Worm (Caenorhabditis elegans) whole organism, L3 larva: Measurements from ENCODE around the gene R102.6.

Experiments
- R02D3.7 ChIP-seq: fragments of 150-350 bp; optimal IDR thresholded peaks from 2 replicates; lab custom pipeline; 2014; ENCODE audit warnings: missing biosample characterization, missing genetic modification characterization
- ZK546.5 ChIP-seq: sonication (generic microtip); optimal IDR thresholded peaks from 2 replicates; lab custom pipeline; 2017; ENCODE audit warnings: missing biosample characterization, missing genetic modification characterization
- aly-2 ChIP-seq: fragments of 150-350 bp; optimal IDR thresholded peaks from 2 replicates; lab custom pipeline; 2014; ENCODE audit warnings: missing biosample characterization, missing genetic modification characterization
- ama-1 ChIP-seq: fragments of 150-350 bp; optimal IDR thresholded peaks from 2 replicates; lab custom pipeline; 2018
- ceh-16 ChIP-seq: sonication (generic microtip); optimal IDR thresholded peaks from 2 replicates; lab custom pipeline; 2017; ENCODE audit warnings: missing biosample characterization, missing genetic modification characterization
- ceh-28 ChIP-seq: fragments of 150-350 bp; optimal IDR thresholded peaks from 2 replicates; lab custom pipeline; 2014; ENCODE audit warnings: missing biosample characterization, missing genetic modification reagents, missing genetic modification characterization
- ceh-82 ChIP-seq: fragments of 150-350 bp; optimal IDR thresholded peaks from 2 replicates; lab custom pipeline; 2014; ENCODE audit warnings: missing biosample characterization, missing genetic modification characterization
- ceh-9 ChIP-seq: sonication (generic microtip); optimal IDR thresholded peaks from 2 replicates; lab custom pipeline; 2018; ENCODE audit warnings: missing biosample characterization, missing genetic modification characterization
- daf-12 ChIP-seq: fragments of 150-350 bp; optimal IDR thresholded peaks from 2 replicates; lab custom pipeline; 2014; ENCODE audit warnings: missing biosample characterization, missing genetic modification reagents, missing genetic modification characterization
- egl-27 ChIP-seq: sonication (generic microtip); optimal IDR thresholded peaks from 4 replicates; lab custom pipeline; 2017; ENCODE audit warnings: missing biosample characterization, missing genetic modification reagents, missing genetic modification characterization
- egl-5 ChIP-seq: fragments of 150-350 bp; optimal IDR thresholded peaks from 2 replicates; lab custom pipeline; 2017; ENCODE audit warnings: missing biosample characterization, missing genetic modification reagents, missing genetic modification characterization, inconsistent platforms
- elt-1 ChIP-seq: fragments of 150-350 bp; optimal IDR thresholded peaks from 2 replicates; lab custom pipeline; 2014; ENCODE audit warnings: missing biosample characterization, missing genetic modification characterization
- elt-2 ChIP-seq: sonication (generic microtip); optimal IDR thresholded peaks from 2 replicates; lab custom pipeline; 2016; ENCODE audit warnings: missing genetic modification reagents, mild to moderate bottlenecking, missing genetic modification characterization, missing compliant biosample characterization
- elt-3 ChIP-seq, 3 experiments: fragments of 150-350 bp in 1 of 3; sonication (generic microtip) in 2 of 3; optimal IDR thresholded peaks; 2 replicates in 2 of 3; 4 replicates in 1 of 3; lab custom pipeline; 2014 to 2017; ENCODE audit warnings: missing biosample characterization in 3 of 3, missing genetic modification characterization in 3 of 3
- eor-1 ChIP-seq, 2 experiments: fragments of 150-350 bp; optimal IDR thresholded peaks; 2 replicates each; lab custom pipeline; 2014 to 2018; ENCODE audit warnings: missing biosample characterization in 2 of 2, missing genetic modification characterization in 2 of 2
- fkh-10 ChIP-seq: sonication (generic microtip); optimal IDR thresholded peaks from 2 replicates; lab custom pipeline; 2017; ENCODE audit warnings: missing biosample characterization, missing genetic modification reagents, missing genetic modification characterization
- fkh-2 ChIP-seq: fragments of 150-350 bp; optimal IDR thresholded peaks from 2 replicates; lab custom pipeline; 2014; ENCODE audit warnings: missing biosample characterization, missing genetic modification reagents, missing genetic modification characterization
- fos-1 ChIP-seq: fragments of 150-350 bp; optimal IDR thresholded peaks from 2 replicates; lab custom pipeline; 2014; ENCODE audit warnings: missing biosample characterization, missing genetic modification characterization
- hmg-11 ChIP-seq: sonication (generic microtip); optimal IDR thresholded peaks from 2 replicates; lab custom pipeline; 2016; ENCODE audit warnings: missing genetic modification characterization, missing compliant biosample characterization
- jun-1 ChIP-seq: fragments of 150-350 bp; optimal IDR thresholded peaks from 2 replicates; lab custom pipeline; 2014; ENCODE audit warnings: missing biosample characterization, missing genetic modification reagents, missing genetic modification characterization
- lin-15B ChIP-seq: fragments of 150-350 bp; optimal IDR thresholded peaks from 2 replicates; lab custom pipeline; 2014; ENCODE audit warnings: missing biosample characterization, missing genetic modification characterization
- lin-39 ChIP-seq: fragments of 150-350 bp; optimal IDR thresholded peaks from 2 replicates; lab custom pipeline; 2018; ENCODE audit warnings: missing biosample characterization, missing genetic modification reagents, missing genetic modification characterization
- lsy-12 ChIP-seq: sonication (generic microtip); optimal IDR thresholded peaks from 2 replicates; lab custom pipeline; 2016; ENCODE audit warnings: mild to moderate bottlenecking, missing genetic modification characterization, missing compliant biosample characterization
- mdl-1 ChIP-seq: fragments of 150-350 bp; optimal IDR thresholded peaks from 2 replicates; lab custom pipeline; 2014; ENCODE audit warnings: missing biosample characterization, missing genetic modification characterization
- mml-1 ChIP-seq: fragments of 150-350 bp; sonication (generic microtip); optimal IDR thresholded peaks from 3 replicates; lab custom pipeline; 2014; ENCODE audit warnings: missing biosample characterization, missing genetic modification characterization
- nfya-1 ChIP-seq: sonication (generic microtip); optimal IDR thresholded peaks from 2 replicates; lab custom pipeline; 2017; ENCODE audit warnings: missing genetic modification characterization, mild to moderate bottlenecking, missing compliant biosample characterization, antibody characterized with exemption, moderate library complexity; ENCODE audit not compliant: insufficient read depth
- nhr-11 ChIP-seq: fragments of 150-350 bp; optimal IDR thresholded peaks from 2 replicates; lab custom pipeline; 2014; ENCODE audit warnings: missing biosample characterization, missing genetic modification characterization
- nhr-12 ChIP-seq: fragments of 150-350 bp; optimal IDR thresholded peaks from 2 replicates; lab custom pipeline; 2014; ENCODE audit warnings: missing biosample characterization, missing genetic modification characterization
- nhr-23 ChIP-seq: fragments of 150-350 bp; optimal IDR thresholded peaks from 2 replicates; lab custom pipeline; 2014; ENCODE audit warnings: missing biosample characterization, missing genetic modification reagents, missing genetic modification characterization
- nhr-237 ChIP-seq: fragments of 150-350 bp; optimal IDR thresholded peaks from 2 replicates; lab custom pipeline; 2014; ENCODE audit warnings: missing biosample characterization, missing genetic modification characterization
- nhr-25 ChIP-seq: sonication (generic microtip); optimal IDR thresholded peaks from 2 replicates; lab custom pipeline; 2017; ENCODE audit warnings: missing biosample characterization, missing genetic modification characterization
- nhr-28 ChIP-seq: fragments of 150-350 bp; optimal IDR thresholded peaks from 2 replicates; lab custom pipeline; 2014; ENCODE audit warnings: missing biosample characterization, missing genetic modification characterization
- nhr-43 ChIP-seq: sonication (generic microtip); optimal IDR thresholded peaks from 2 replicates; lab custom pipeline; 2016; ENCODE audit warnings: mild to moderate bottlenecking, missing genetic modification characterization, missing compliant biosample characterization; ENCODE audit not compliant: poor library complexity, severe bottlenecking
- nhr-67 ChIP-seq: fragments of 150-350 bp; optimal IDR thresholded peaks from 2 replicates; lab custom pipeline; 2014; ENCODE audit warnings: missing biosample characterization, missing genetic modification characterization
- nhr-76 ChIP-seq: fragments of 150-350 bp; sonication (generic microtip); optimal IDR thresholded peaks from 5 replicates; lab custom pipeline; 2014; ENCODE audit warnings: missing biosample characterization, missing genetic modification characterization
- nhr-77 ChIP-seq: fragments of 150-350 bp; optimal IDR thresholded peaks from 2 replicates; lab custom pipeline; 2014; ENCODE audit warnings: missing biosample characterization, missing genetic modification characterization
- pha-4 ChIP-seq: fragments of 150-350 bp; optimal IDR thresholded peaks from 2 replicates; lab custom pipeline; 2014; ENCODE audit warnings: missing biosample characterization, missing genetic modification reagents, missing genetic modification characterization
- pqm-1 ChIP-seq: fragments of 150-350 bp; optimal IDR thresholded peaks from 2 replicates; lab custom pipeline; 2017; ENCODE audit warnings: missing biosample characterization, missing genetic modification characterization, inconsistent platforms
- sea-2 ChIP-seq: fragments of 150-350 bp; sonication (generic microtip); optimal IDR thresholded peaks from 4 replicates; lab custom pipeline; 2014; ENCODE audit warnings: missing biosample characterization, missing genetic modification reagents, missing genetic modification characterization
- skn-1 ChIP-seq: fragments of 150-350 bp; optimal IDR thresholded peaks from 2 replicates; lab custom pipeline; 2014; ENCODE audit warnings: missing biosample characterization, missing genetic modification characterization
- snpc-4 ChIP-seq: fragments of 150-350 bp; optimal IDR thresholded peaks from 2 replicates; lab custom pipeline; 2014; ENCODE audit warnings: missing biosample characterization, missing genetic modification characterization
- tbx-2 ChIP-seq: sonication (generic microtip); optimal IDR thresholded peaks from 2 replicates; lab custom pipeline; 2016; ENCODE audit warnings: mild to moderate bottlenecking, missing genetic modification characterization, missing compliant biosample characterization
- unc-39 ChIP-seq: sonication (generic microtip); optimal IDR thresholded peaks from 4 replicates; lab custom pipeline; 2017; ENCODE audit warnings: missing biosample characterization, missing genetic modification characterization
- unc-62 ChIP-seq: fragments of 150-350 bp; sonication (generic microtip); optimal IDR thresholded peaks from 4 replicates; lab custom pipeline; 2014; ENCODE audit warnings: missing biosample characterization, missing genetic modification reagents, missing genetic modification characterization
- zag-1 ChIP-seq: fragments of 150-350 bp; optimal IDR thresholded peaks from 2 replicates; lab custom pipeline; 2014; ENCODE audit warnings: missing biosample characterization, missing genetic modification characterization
- ztf-11 ChIP-seq: fragments of 150-350 bp; optimal IDR thresholded peaks from 2 replicates; lab custom pipeline; 2014; ENCODE audit warnings: missing biosample characterization, missing genetic modification characterization
- ztf-4 ChIP-seq: fragments of 150-350 bp; optimal IDR thresholded peaks from 2 replicates; lab custom pipeline; 2014; ENCODE audit warnings: missing biosample characterization, missing genetic modification characterization

Gene R102.6

DNA sequence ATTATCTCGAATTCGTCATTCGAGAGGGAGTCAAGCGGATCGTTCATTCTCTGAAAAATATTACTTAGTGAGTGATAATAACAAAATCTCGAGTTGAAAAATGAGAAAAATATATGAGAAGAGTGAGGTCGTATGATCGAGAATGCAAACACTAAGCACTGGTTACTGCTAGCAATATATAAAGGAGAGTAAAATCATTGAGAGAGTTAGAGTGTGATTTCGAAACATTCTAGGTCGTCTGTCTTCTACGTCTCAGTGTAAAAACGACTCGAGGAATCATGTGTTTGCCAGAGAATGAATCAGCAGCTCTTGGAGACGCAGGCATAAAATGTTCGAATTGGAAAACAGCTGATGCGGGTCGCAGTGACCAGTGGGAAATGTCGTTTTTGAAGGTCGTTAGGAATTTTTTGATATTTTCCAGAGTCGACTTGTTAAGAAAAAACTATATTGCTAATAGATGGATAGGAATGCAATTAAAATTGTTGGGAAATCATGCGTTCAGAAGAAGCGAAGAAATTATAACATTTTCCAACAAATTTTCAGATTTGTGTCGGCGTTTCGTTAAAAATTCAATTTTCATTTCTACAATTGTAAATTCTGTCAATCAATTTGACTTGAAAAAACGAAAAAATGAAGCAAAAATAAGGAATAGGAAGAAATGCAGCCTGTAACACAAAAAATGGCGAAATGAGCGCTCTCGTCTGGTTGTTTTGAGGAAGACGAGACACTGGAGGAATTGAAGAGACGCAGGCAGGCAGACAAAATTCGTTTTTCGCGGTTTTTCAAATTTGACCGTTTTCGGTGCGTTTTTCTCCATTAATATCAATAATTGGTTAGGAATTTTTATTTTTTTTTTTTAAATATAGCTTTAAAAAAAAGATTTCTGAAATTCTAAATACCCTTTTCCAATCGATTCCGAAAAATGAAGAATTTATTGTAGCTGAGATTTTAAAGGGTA is 8.7 kb downstream of the R102.6 start, which contains the start of gene allo-1:
allo-1 (minus strand) TSS at position 51 of the 958 bp plus-strand sequence.
- no peak for TF ChIP-seq nhr-76 (tag; lab: Kevin White, UChicago)
- TF ChIP-seq ZK546.5 (tag; lab: Kevin White, UChicago): no peak
- no peak for TF ChIP-seq aly-2
- peak; percentile 23 for TF ChIP-seq lin-15B (tag; lab: Kevin White, UChicago)
- no peak for TF ChIP-seq R02D3.7 (tag; lab: Kevin White, UChicago)
- no peak for TF ChIP-seq ceh-82
- no peak for TF ChIP-seq elt-1 (tag; lab: Kevin White, UChicago)
- no peak for TF ChIP-seq mml-1 (tag; lab: Kevin White, UChicago)
- TF ChIP-seq nhr-28 (tag; lab: Kevin White, UChicago): no peak
- TF ChIP-seq nhr-12: no peak
- TF ChIP-seq tbx-2 (tag; lab: Kevin White, UChicago): no peak
- TF ChIP-seq ama-1 (lab: Kevin White, UChicago): peak; percentile 8
- TF ChIP-seq ceh-28: peak; percentile 33
- no peak for TF ChIP-seq unc-62 (GFP tag; lab: Kevin White, UChicago)
- no peak for TF ChIP-seq nhr-11 (tag; lab: Kevin White, UChicago)
- TF ChIP-seq fkh-2: no peak
- peak; percentile 86 for TF ChIP-seq nhr-25 (tag; lab: Kevin White, UChicago)
- no peak for TF ChIP-seq fkh-10
- TF ChIP-seq nfya-1 (tag; lab: Kevin White, UChicago): peak; percentile 36
- TF ChIP-seq elt-2: peak; percentile 47
- peak; percentile 72 for TF ChIP-seq jun-1 (tag; lab: Kevin White, UChicago)
- TF ChIP-seq hmg-11 (tag; lab: Kevin White, UChicago): peak; percentile 45
- TF ChIP-seq elt-3 (tag; optimal IDR thresholded peaks at IDR 0.05; lab: Kevin White, UChicago): no peak
- TF ChIP-seq fos-1: no peak
- TF ChIP-seq pqm-1 (tag; lab: Kevin White, UChicago): peak; percentile 15
- TF ChIP-seq sea-2 (GFP tag; lab: Kevin White, UChicago): no peak
- TF ChIP-seq zag-1: no peak
- no peak for TF ChIP-seq ztf-11
- no peak for TF ChIP-seq egl-27 (tag; lab: Kevin White, UChicago)
- TF ChIP-seq egl-5 (tag; lab: Kevin White, UChicago): peak; percentile 58
- TF ChIP-seq ztf-4: no peak
- no peak for TF ChIP-seq unc-39 (tag; lab: Kevin White, UChicago)
- no peak for TF ChIP-seq nhr-43
- TF ChIP-seq snpc-4: peak; percentile 67
- TF ChIP-seq nhr-237 (tag; lab: Kevin White, UChicago): no peak
- TF ChIP-seq nhr-77: no peak
- peak; percentile 72 for TF ChIP-seq nhr-23 (tag; lab: Kevin White, UChicago)
- TF ChIP-seq ceh-9 (tag; lab: Kevin White, UChicago): no peak
- peak; percentile 67 for TF ChIP-seq pha-4
- no peak for TF ChIP-seq mdl-1 (tag; lab: Kevin White, UChicago)
- no peak for TF ChIP-seq daf-12 (tag; lab: Kevin White, UChicago)
- no peak for TF ChIP-seq lsy-12 (tag; lab: Kevin White, UChicago)
- TF ChIP-seq eor-1 (tag; optimal IDR thresholded peaks at IDR 0.05; lab: Kevin White, UChicago): no peak
- TF ChIP-seq skn-1 (tag; lab: Kevin White, UChicago): peak; percentile 1
- peak; percentile 40 for TF ChIP-seq lin-39
- no peak for TF ChIP-seq nhr-67
- TF ChIP-seq ceh-16: no peak
